Worm (Caenorhabditis elegans) whole organism, mixed stage, embryonic: Measurements from ENCODE around the gene dpy-21.

Experiments used
- cnd-1 ChIP-seq: fragments of 200-800 bp; sonication (Bioruptor generic); optimal IDR thresholded peaks from 2 replicates; lab custom pipeline; 2018; ENCODE audit warnings: mild to moderate bottlenecking, missing genetic modification characterization, missing compliant biosample characterization
- elt-3 ChIP-seq: fragments of 150-350 bp; optimal IDR thresholded peaks from 2 replicates; lab custom pipeline; 2014; ENCODE audit warnings: missing biosample characterization, missing genetic modification characterization
- nhr-76 ChIP-seq: sonication (generic microtip); optimal IDR thresholded peaks from 2 replicates; lab custom pipeline; 2017; ENCODE audit warnings: missing biosample characterization, missing genetic modification characterization
- tbx-8 ChIP-seq: fragments of 200-800 bp; sonication (Bioruptor generic); optimal IDR thresholded peaks from 2 replicates; lab custom pipeline; 2018; ENCODE audit warnings: mild to moderate bottlenecking, missing genetic modification characterization, moderate library complexity, missing compliant biosample characterization
- ztf-11 ChIP-seq: fragments of 150-350 bp; optimal IDR thresholded peaks from 2 replicates; lab custom pipeline; 2014; ENCODE audit warnings: missing biosample characterization, missing genetic modification characterization

DNA sequence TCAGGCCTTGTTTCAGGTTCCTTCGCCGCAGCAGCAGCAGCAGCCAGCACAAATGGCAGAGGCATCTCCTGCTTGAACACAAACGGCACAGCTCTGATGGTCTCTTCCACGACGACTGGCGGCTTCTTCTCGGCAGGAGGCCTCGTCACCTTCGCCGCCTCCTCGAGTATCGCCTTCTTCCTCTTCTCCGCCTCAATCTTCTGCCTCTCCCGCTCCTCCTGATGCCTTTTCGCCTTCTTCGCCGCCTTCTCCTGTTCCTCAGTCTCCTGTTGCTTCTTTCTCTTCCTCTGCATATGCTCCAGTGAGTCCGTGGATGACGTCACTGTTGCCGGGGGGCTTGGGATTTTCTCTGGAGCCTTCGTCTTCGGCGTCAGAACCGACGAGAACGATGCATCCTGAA is 3.5 kb downstream of the dpy-21 start:
- TF ChIP-seq cnd-1 (tag; lab: Kevin White, UChicago) (no peak), nhr-76 (tag; lab: Kevin White, UChicago) (no peak), ztf-11 (tag; lab: Kevin White, UChicago) (no peak), tbx-8 (GFP tag; lab: Kevin White, UChicago) (no peak), elt-3 (tag; lab: Kevin White, UChicago) (no peak)
